Fruit fly (Drosophila melanogaster): ENCODE data around the gene sturkopf.

sturkopf gene

dm6 chr3L:1313039-1313766 is at the start of gene sturkopf, which contains the start of gene Herc4 (continued):
- TF ChIP-seq ttk (GFP tag; IDR thresholded peaks at IDR 0.05) (peak; percentile 39; the same call in 1 of the 2 replicates), CG2116 (GFP tag; optimal IDR thresholded peaks at IDR 0.05) (peak; percentile 60), CG2202 (tag; optimal IDR thresholded peaks at IDR 0.05) (no peak), CG4328 (GFP tag; optimal IDR thresholded peaks at IDR 0.05) (peak; percentile 58), pnt (GFP tag; optimal IDR thresholded peaks at IDR 0.05) (peak; percentile 88), CG43689 (GFP tag; IDR thresholded peaks at IDR 0.05) (no peak), CG17829 (tag; optimal IDR thresholded peaks at IDR 0.05) (peak; percentile 67), CG12659 (GFP tag; optimal IDR thresholded peaks at IDR 0.05) (peak; percentile 88), CG31441 (GFP tag; IDR thresholded peaks at IDR 0.05) (no peak; the same call in 1 of the 2 replicates), fd3F (GFP tag; optimal IDR thresholded peaks at IDR 0.05) (peak; percentile 41), vfl (GFP tag; optimal IDR thresholded peaks at IDR 0.05) (peak; percentile 85), gsb-n (tag; optimal IDR thresholded peaks at IDR 0.05) (no peak), CG4707 (GFP tag; optimal IDR thresholded peaks at IDR 0.05) (no peak), danr (GFP tag; IDR thresholded peaks at IDR 0.05) (peak; percentile 43; the same call in 1 of the 2 replicates), en (GFP tag; optimal IDR thresholded peaks at IDR 0.05) (peak; percentile 83), bbx (GFP tag; IDR thresholded peaks at IDR 0.05; ENCODE audit: partially characterized antibody) (0 out of 2 replicates have a peak, but pooled peaks have one; percentile 7), sc (optimal IDR thresholded peaks at IDR 0.05) (no peak), sc (GFP tag; optimal IDR thresholded peaks at IDR 0.05) (peak; percentile 64), pb (GFP tag; optimal IDR thresholded peaks at IDR 0.05) (peak; percentile 27), Hand (GFP tag; optimal IDR thresholded peaks at IDR 0.05) (peak; percentile 9), ro (GFP tag; IDR thresholded peaks at IDR 0.05) (peak; percentile 7; the same call in 1 of the 2 replicates), CG17361 (GFP tag; IDR thresholded peaks at IDR 0.05) (peak; percentile 94), CG9215 (GFP tag; IDR thresholded peaks at IDR 0.05) (peak; percentile 61; the same call in 1 of the 2 replicates), wek (GFP tag; optimal IDR thresholded peaks at IDR 0.05) (peak; percentile 3), Optix (GFP tag; IDR thresholded peaks at IDR 0.05) (peak; percentile 35; the same call in 1 of the 3 replicates), Hmr (GFP tag; optimal IDR thresholded peaks at IDR 0.05) (peak; percentile 84), fd64A (GFP tag; optimal IDR thresholded peaks at IDR 0.05) (no peak), kay (GFP tag; optimal IDR thresholded peaks at IDR 0.05) (peak; percentile 77), disco-r (GFP tag; optimal IDR thresholded peaks at IDR 0.05) (peak; percentile 82), toy (GFP tag; IDR thresholded peaks at IDR 0.05) (peak; percentile 18; the same call in 1 of the 2 replicates), ems (GFP tag; optimal IDR thresholded peaks at IDR 0.05) (peak; percentile 89), klu (GFP tag; IDR thresholded peaks at IDR 0.05) (peak; percentile 71), CG18011 (GFP tag; optimal IDR thresholded peaks at IDR 0.05) (peak; percentile 57), CG14050 (GFP tag; IDR thresholded peaks at IDR 0.05) (no peak), CG7987 (GFP tag; optimal IDR thresholded peaks at IDR 0.05) (peak; percentile 22), CG4730 (GFP tag; IDR thresholded peaks at IDR 0.05) (peak; percentile 50), Mrtf (GFP tag; IDR thresholded peaks at IDR 0.05) (peak; percentile 69)

- TF ChIP-seq dmrt11E (tag; optimal IDR thresholded peaks at IDR 0.05): peak; percentile 36
- TF ChIP-seq cas (GFP tag; IDR thresholded peaks at IDR 0.05): no peak
- TF ChIP-seq zfh1 (GFP tag; IDR thresholded peaks at IDR 0.05): peak; percentile 65; the same call in 2 of the 3 replicates
- no peak for TF ChIP-seq ranshi (GFP tag; IDR thresholded peaks at IDR 0.05)
- no peak for TF ChIP-seq YL-1 (GFP tag; optimal IDR thresholded peaks at IDR 0.05)
- no peak for TF ChIP-seq Camta (GFP tag; optimal IDR thresholded peaks at IDR 0.05)
- TF ChIP-seq slbo (GFP tag; IDR thresholded peaks at IDR 0.05): no peak
- no peak for TF ChIP-seq Oli (tag; optimal IDR thresholded peaks at IDR 0.05)
- TF ChIP-seq CG17385 (GFP tag; optimal IDR thresholded peaks at IDR 0.05): no peak
- peak; percentile 67 for TF ChIP-seq zf30C (GFP tag; optimal IDR thresholded peaks at IDR 0.05)
- no peak for TF ChIP-seq Hey (tag; optimal IDR thresholded peaks at IDR 0.05)
- TF ChIP-seq aop (GFP tag; IDR thresholded peaks at IDR 0.05): no peak
- TF ChIP-seq psq (GFP tag; optimal IDR thresholded peaks at IDR 0.05): no peak
- no peak for TF ChIP-seq CG12744 (GFP tag; optimal IDR thresholded peaks at IDR 0.05)
- peak; percentile 51 for TF ChIP-seq zen (tag; optimal IDR thresholded peaks at IDR 0.05)
Measured at dm6 chr3L:1358338-1358737, 45.2 kb upstream of the sturkopf start.

Data from whole organism, embryonic.